Fruit fly (Drosophila melanogaster) whole organism: Measurements from ENCODE around the gene IFT43.
A peak's percentile ranks its signal among the peaks of the same experiment; 100 is the strongest.

Source experiments
- CG8478 ChIP-seq: fragments of >200 bp; optimal IDR thresholded peaks from 2 replicates; lab custom pipeline; 2018; ENCODE audit warnings: inconsistent platforms
- Dll ChIP-seq: fragments of >200 bp; optimal IDR thresholded peaks from 2 replicates; lab custom pipeline; 2017
- EcR ChIP-seq, 2 experiments: fragments of >200 bp; optimal IDR thresholded peaks; 2 replicates each; lab custom pipeline; 2017; ENCODE audit warnings: missing biosample characterization in 2 of 2, missing genetic modification characterization in 2 of 2, missing genetic modification reagents in 2 of 2
- pan ChIP-seq: fragments of >200 bp; optimal IDR thresholded peaks from 2 replicates; lab custom pipeline; 2017
- psq ChIP-seq: fragments of >200 bp; optimal IDR thresholded peaks from 2 replicates; lab custom pipeline; 2017
- usp ChIP-seq: fragments of >200 bp; optimal IDR thresholded peaks from 2 replicates; lab custom pipeline; 2017; ENCODE audit warnings: missing biosample characterization, missing genetic modification characterization, mixed read lengths

DNA sequence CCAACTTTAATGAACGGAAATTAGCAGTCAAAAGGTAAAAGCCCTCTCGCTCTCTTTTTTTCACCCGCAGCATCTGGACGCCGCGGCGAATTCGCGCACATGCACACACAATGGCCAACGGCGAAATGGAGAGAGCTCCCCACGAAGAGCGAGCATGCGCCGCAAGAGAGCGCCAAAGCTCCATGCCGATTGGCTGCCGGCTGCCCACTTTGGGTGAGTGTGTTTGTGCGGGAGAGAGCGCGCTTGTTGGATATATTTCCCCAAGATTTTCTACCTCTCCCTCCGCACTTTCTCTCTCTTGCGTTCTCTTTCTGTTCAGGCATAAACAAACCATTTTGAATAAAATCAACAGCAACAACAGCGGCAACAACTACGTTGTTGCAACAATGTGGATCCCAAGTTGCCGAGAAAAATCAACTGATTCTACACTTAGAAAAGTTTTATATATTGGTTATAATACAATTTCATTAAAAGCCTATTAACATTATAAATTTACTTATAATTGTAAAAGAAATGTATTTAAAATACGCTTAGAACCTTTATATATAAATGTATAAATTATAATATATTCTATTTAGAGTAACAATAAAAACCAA, 39.0 kb downstream of the IFT43 start:
- TF ChIP-seq usp (GFP tag; lab: Kevin White, UChicago) (no peak), Dll (peak; percentile 89), EcR (GFP tag; optimal IDR thresholded peaks at IDR 0.05; lab: Kevin White, UChicago) (no peak), CG8478 (no peak), psq (lab: Kevin White, UChicago) (no peak), pan (lab: Kevin White, UChicago) (no peak)
